Worm (Caenorhabditis elegans) whole organism, young adult: Measurements from ENCODE around the gene K06B4.4.

Source experiments
- F55B11.4 ChIP-seq: sonication (generic microtip); optimal IDR thresholded peaks from 2 replicates; lab custom pipeline; 2016; ENCODE audit warnings: missing compliant biosample characterization, missing genetic modification characterization, borderline replicate concordance; ENCODE audit not compliant: insufficient read depth
- Y79H2A.3 ChIP-seq: fragments of 200-800 bp; sonication (Bioruptor generic); conservative IDR thresholded peaks from 2 replicates; pipeline ENCODE4 v1.3.6; 2022; ENCODE audit warnings: missing genetic modification reagents, missing genetic modification characterization, missing compliant biosample characterization
- Y95B8A.8 ChIP-seq: fragments of 200-800 bp; sonication (Bioruptor generic); IDR thresholded peaks from 2 replicates; pipeline ENCODE4 v1.3.6; 2022; ENCODE audit warnings: missing genetic modification reagents, missing genetic modification characterization, missing compliant biosample characterization
- ZK185.1 ChIP-seq: sonication (generic microtip); optimal IDR thresholded peaks from 2 replicates; lab custom pipeline; 2016; ENCODE audit warnings: mild to moderate bottlenecking, missing genetic modification characterization, missing compliant biosample characterization; ENCODE audit not compliant: poor library complexity, severe bottlenecking
- aptf-3 ChIP-seq: fragments of 200-800 bp; sonication (Bioruptor generic); IDR thresholded peaks from 2 replicates; pipeline ENCODE4 v1.3.6; 2022; ENCODE audit warnings: missing genetic modification characterization, missing compliant biosample characterization
- atf-7 ChIP-seq: sonication (generic microtip); optimal IDR thresholded peaks from 2 replicates; lab custom pipeline; 2017; ENCODE audit warnings: mild to moderate bottlenecking, missing genetic modification characterization, missing compliant biosample characterization
- attf-5 ChIP-seq: fragments of 200-800 bp; sonication (Bioruptor generic); optimal IDR thresholded peaks from 2 replicates; lab custom pipeline; 2018; ENCODE audit warnings: mild to moderate bottlenecking, missing genetic modification characterization, missing compliant biosample characterization
- bed-2 ChIP-seq: fragments of 200-800 bp; sonication (Bioruptor generic); IDR thresholded peaks from 2 replicates; pipeline ENCODE4 v1.3.6; 2022; ENCODE audit warnings: missing genetic modification reagents, missing genetic modification characterization, missing compliant biosample characterization
- ccch-3 ChIP-seq: fragments of 200-800 bp; sonication (Bioruptor generic); optimal IDR thresholded peaks from 2 replicates; lab custom pipeline; 2018; ENCODE audit warnings: mild to moderate bottlenecking, missing genetic modification characterization, missing compliant biosample characterization
- cebp-1 ChIP-seq, 2 experiments: fragments of 200-800 bp in 1 of 2; sonication (Bioruptor generic) in 1 of 2; sonication (generic microtip) in 1 of 2; IDR thresholded peaks in 1 of 2; optimal IDR thresholded peaks in 1 of 2; 2 replicates each; pipeline versions ENCODE4 v1.3.6 to Lab custom; 2017 to 2022; ENCODE audit warnings: missing compliant biosample characterization in 2 of 2, missing genetic modification characterization in 2 of 2, mild to moderate bottlenecking in 1 of 2, missing genetic modification reagents in 1 of 2, moderate library complexity in 1 of 2
- ceh-58 ChIP-seq: fragments of 200-800 bp; sonication (Bioruptor generic); IDR thresholded peaks from 2 replicates; pipeline ENCODE4 v1.3.6; 2022; ENCODE audit warnings: missing genetic modification characterization, missing compliant biosample characterization
- die-1 ChIP-seq: sonication (generic microtip); optimal IDR thresholded peaks from 2 replicates; lab custom pipeline; 2016; ENCODE audit warnings: missing genotype, mild to moderate bottlenecking, missing genetic modification characterization, missing compliant biosample characterization
- dox-1 ChIP-seq: fragments of 200-800 bp; sonication (Bioruptor generic); IDR thresholded peaks from 2 replicates; pipeline ENCODE4 v1.3.6; 2022; ENCODE audit warnings: missing genetic modification reagents, missing genetic modification characterization, missing compliant biosample characterization
- ekl-4 ChIP-seq: fragments of 200-800 bp; sonication (Bioruptor generic); IDR thresholded peaks from 2 replicates; pipeline ENCODE4 v1.3.6; 2022; ENCODE audit warnings: missing genetic modification reagents, missing genetic modification characterization, missing compliant biosample characterization
- fkh-3 ChIP-seq: sonication (generic microtip); optimal IDR thresholded peaks from 2 replicates; lab custom pipeline; 2016; ENCODE audit warnings: mild to moderate bottlenecking, missing genetic modification characterization, missing compliant biosample characterization
- hlh-12 ChIP-seq: sonication (generic microtip); optimal IDR thresholded peaks from 2 replicates; lab custom pipeline; 2016; ENCODE audit warnings: missing genetic modification characterization, missing compliant biosample characterization
- hmg-1.2 ChIP-seq: fragments of 200-800 bp; sonication (Bioruptor generic); IDR thresholded peaks from 2 replicates; pipeline ENCODE4 v1.3.6; 2022; ENCODE audit warnings: missing genetic modification reagents, missing genetic modification characterization, missing compliant biosample characterization
- lin-26 ChIP-seq: fragments of 200-800 bp; sonication (Bioruptor generic); IDR thresholded peaks from 2 replicates; pipeline ENCODE4 v1.3.6; 2022; ENCODE audit warnings: missing genetic modification reagents, missing genetic modification characterization, missing compliant biosample characterization
- lin-40 ChIP-seq: sonication (generic microtip); optimal IDR thresholded peaks from 2 replicates; lab custom pipeline; 2016; ENCODE audit warnings: missing genetic modification characterization, mild to moderate bottlenecking, missing compliant biosample characterization, missing genotype, missing genetic modification reagents
- madf-3 ChIP-seq: fragments of 200-800 bp; sonication (Bioruptor generic); IDR thresholded peaks from 2 replicates; pipeline ENCODE4 v1.3.6; 2022; ENCODE audit warnings: missing genetic modification reagents, missing genetic modification characterization, missing compliant biosample characterization
- madf-8 ChIP-seq: fragments of 200-800 bp; sonication (Bioruptor generic); conservative IDR thresholded peaks from 2 replicates; pipeline ENCODE4 v1.3.6; 2022; ENCODE audit warnings: missing genetic modification reagents, missing genetic modification characterization, missing compliant biosample characterization
- mel-28 ChIP-seq: sonication (generic microtip); optimal IDR thresholded peaks from 2 replicates; lab custom pipeline; 2016; ENCODE audit warnings: borderline replicate concordance, mild to moderate bottlenecking, missing genetic modification characterization, missing compliant biosample characterization
- nhr-179 ChIP-seq: sonication (generic microtip); optimal IDR thresholded peaks from 2 replicates; lab custom pipeline; 2016; ENCODE audit warnings: mild to moderate bottlenecking, missing genetic modification characterization, missing compliant biosample characterization
- nhr-80 ChIP-seq: sonication (generic microtip); optimal IDR thresholded peaks from 2 replicates; lab custom pipeline; 2016; ENCODE audit warnings: missing genetic modification characterization, missing compliant biosample characterization
- rcor-1 ChIP-seq: fragments of 200-800 bp; sonication (Bioruptor generic); IDR thresholded peaks from 2 replicates; pipeline ENCODE4 v1.3.6; 2022; ENCODE audit warnings: missing genetic modification reagents, missing genetic modification characterization, missing compliant biosample characterization
- rec-8 ChIP-seq, 2 experiments: sonication (generic microtip); optimal IDR thresholded peaks; 2 replicates each; lab custom pipeline; 2016; ENCODE audit warnings: mild to moderate bottlenecking in 2 of 2, missing genetic modification characterization in 2 of 2, missing genetic modification reagents in 2 of 2, missing genotype in 2 of 2, missing biosample characterization in 1 of 2, missing compliant biosample characterization in 1 of 2, moderate library complexity in 1 of 2
- repo-1 ChIP-seq: sonication (generic microtip); optimal IDR thresholded peaks from 2 replicates; lab custom pipeline; 2017; ENCODE audit warnings: mild to moderate bottlenecking, missing genetic modification characterization, missing compliant biosample characterization
- snpc-3.4 ChIP-seq: sonication (generic microtip); optimal IDR thresholded peaks from 2 replicates; lab custom pipeline; 2017; ENCODE audit warnings: missing genetic modification characterization, mild to moderate bottlenecking, missing compliant biosample characterization, antibody characterized with exemption, moderate library complexity, missing genotype, missing genetic modification reagents
- tlf-1 ChIP-seq: fragments of 200-800 bp; sonication (Bioruptor generic); optimal IDR thresholded peaks from 2 replicates; lab custom pipeline; 2018; ENCODE audit warnings: mild to moderate bottlenecking, missing genetic modification characterization, missing compliant biosample characterization
- zim-3 ChIP-seq: sonication (generic microtip); optimal IDR thresholded peaks from 2 replicates; lab custom pipeline; 2017; ENCODE audit warnings: mild to moderate bottlenecking, missing genetic modification characterization, moderate library complexity, missing compliant biosample characterization
- ztf-26 ChIP-seq: sonication (generic microtip); optimal IDR thresholded peaks from 2 replicates; lab custom pipeline; 2017; ENCODE audit warnings: missing genetic modification characterization, missing compliant biosample characterization

K06B4.4 gene

ce11 chrV:15654124-15654523 lies 14.8 kb upstream of the K06B4.4 start, which contains the start of gene F53E4.2:
TSS of gene F53E4.2 (plus strand) at chrV:15654424.
- no peak for TF ChIP-seq lin-26
- TF ChIP-seq ceh-58 (GFP tag; lab: Robert Waterston, UW), result no peak
- TF ChIP-seq F55B11.4 (tag; lab: Kevin White, UChicago), result no peak
- no peak for TF ChIP-seq mel-28 (tag; lab: Kevin White, UChicago)
- TF ChIP-seq madf-3 (GFP tag; lab: Robert Waterston, UW), result no peak
- TF ChIP-seq atf-7, result no peak
- no peak for TF ChIP-seq ekl-4 (GFP tag; lab: Robert Waterston, UW)
- TF ChIP-seq die-1 (tag; lab: Kevin White, UChicago), result no peak
- TF ChIP-seq Y79H2A.3 (GFP tag; lab: Robert Waterston, UW), result no peak
- no peak for TF ChIP-seq nhr-179 (tag; lab: Kevin White, UChicago)
- no peak for TF ChIP-seq bed-2

ce11 chrV:15658262-15659060 lies 10.5 kb upstream of the K06B4.4 start:
- TF ChIP-seq hlh-12 (tag; lab: Kevin White, UChicago), result no peak
- peak; percentile 3 for TF ChIP-seq nhr-80 (tag; lab: Kevin White, UChicago)

ce11 chrV:15661003-15661402 lies 8.0 kb upstream of the K06B4.4 start:
- TF ChIP-seq ZK185.1 (tag; lab: Kevin White, UChicago) (peak; percentile 10), tlf-1 (GFP tag; lab: Kevin White, UChicago) (no peak), aptf-3 (GFP tag; lab: Robert Waterston, UW) (no peak), Y95B8A.8 (GFP tag; lab: Robert Waterston, UW) (no peak), rec-8 (tag; optimal IDR thresholded peaks at IDR 0.05; lab: Kevin White, UChicago) (no peak), lin-40 (tag; lab: Kevin White, UChicago) (peak; percentile 25), F55B11.4 (tag; lab: Kevin White, UChicago) (no peak), repo-1 (tag; lab: Kevin White, UChicago) (no peak), ztf-26 (tag; lab: Kevin White, UChicago) (peak; percentile 46), fkh-3 (tag; lab: Kevin White, UChicago) (no peak)

- TF ChIP-seq ccch-3 (GFP tag; lab: Kevin White, UChicago), result no peak
- no peak for TF ChIP-seq rcor-1 (GFP tag; lab: Robert Waterston, UW)
- TF ChIP-seq madf-8 (GFP tag; lab: Robert Waterston, UW), result no peak
- no peak for TF ChIP-seq zim-3 (tag; lab: Kevin White, UChicago)
- no peak for TF ChIP-seq fkh-3 (tag; lab: Kevin White, UChicago)
Observed at ce11 chrV:15661580-15661979, 7.4 kb upstream of the K06B4.4 start.

- peak; percentile 40; the same call in 1 of the 2 replicates for TF ChIP-seq hmg-1.2
- TF ChIP-seq nhr-80 (tag; lab: Kevin White, UChicago), result peak; percentile 45
- peak; percentile 33 for TF ChIP-seq attf-5
- no peak for TF ChIP-seq snpc-3.4
- 0 out of 2 replicates have a peak, but pooled peaks have one; percentile 26 for TF ChIP-seq dox-1 (GFP tag; lab: Robert Waterston, UW)
- no peak for TF ChIP-seq nhr-179 (tag; lab: Kevin White, UChicago)
- no peak for TF ChIP-seq cebp-1 (GFP tag; IDR thresholded peaks at IDR 0.05; lab: Robert Waterston, UW)
- peak; percentile 70 for TF ChIP-seq cebp-1 (tag; optimal IDR thresholded peaks at IDR 0.05; lab: Kevin White, UChicago)
Observed at ce11 chrV:15664053-15664661, 4.8 kb upstream of the K06B4.4 start.
